Worm (Caenorhabditis elegans) whole organism, L4/young adult: ENCODE measurements around the gene penr-1.

Source experiments
- W03F9.2 ChIP-seq: fragments of 150-350 bp; optimal IDR thresholded peaks from 2 replicates; lab custom pipeline; 2014; ENCODE audit warnings: missing biosample characterization, missing genetic modification characterization
- dao-5 ChIP-seq: sonication (generic microtip); optimal IDR thresholded peaks from 2 replicates; lab custom pipeline; 2016; ENCODE audit warnings: missing genotype, missing genetic modification characterization, moderate library complexity, missing compliant biosample characterization
- him-1 ChIP-seq: sonication (generic microtip); optimal IDR thresholded peaks from 2 replicates; lab custom pipeline; 2016; ENCODE audit warnings: missing genotype, missing genetic modification reagents, missing genetic modification characterization, missing compliant biosample characterization

DNA sequence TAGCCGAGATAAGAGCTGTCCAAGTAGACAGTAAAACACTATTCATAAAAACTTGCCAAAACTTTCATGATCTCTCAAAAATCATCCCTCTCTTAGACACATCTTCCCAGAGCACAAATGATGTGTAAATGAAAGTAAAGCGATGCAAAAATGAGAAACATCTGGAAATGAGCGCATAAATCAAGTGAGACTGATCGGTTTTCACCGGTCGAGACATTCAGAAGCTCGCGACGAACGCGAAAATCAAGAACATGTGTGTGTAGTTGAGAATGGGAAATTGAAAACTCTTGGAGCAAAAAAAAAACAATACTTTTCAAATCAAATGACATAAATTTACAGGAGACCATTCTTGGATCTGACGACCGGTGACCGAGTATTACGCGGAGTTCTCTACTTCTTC lies 35.1 kb downstream of the penr-1 start:
- TF ChIP-seq him-1 (tag; lab: Kevin White, UChicago): no peak
- TF ChIP-seq W03F9.2: no peak
- no peak for TF ChIP-seq dao-5 (tag; lab: Kevin White, UChicago)
